Worm (Caenorhabditis elegans): ENCODE data around the gene T26H8.5.
"Not testable (repeated sequence)": the region's sequence is repeated elsewhere in the genome, so short reads cannot be mapped to it uniquely, and the experiment has no call there.

The T26H8.5 gene

DNA sequence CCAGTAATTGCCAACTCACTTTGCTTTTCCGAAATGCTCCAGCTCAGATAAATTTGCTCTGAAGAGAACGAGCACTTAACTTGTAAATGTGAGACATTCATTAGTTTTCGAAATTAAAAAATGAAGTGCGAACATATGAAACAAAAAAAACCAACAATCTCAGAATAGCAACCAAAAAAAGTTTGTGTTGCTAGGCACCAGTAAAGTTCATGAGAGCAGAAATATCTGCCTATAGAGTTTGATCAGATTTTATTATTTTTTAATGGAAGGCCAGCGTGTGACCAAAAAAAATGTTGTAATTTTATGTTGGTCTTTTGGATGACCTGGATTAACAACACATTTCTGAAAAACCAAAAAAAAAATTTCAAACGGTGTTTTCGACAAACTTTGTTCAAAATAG is 41.3 kb downstream of the T26H8.5 start, which contains the start of gene M01B2.12:
Gene M01B2.12 (minus strand): TSS at position 101 of the 400 bp plus-strand sequence.
- no peak for TF ChIP-seq ces-1 (GFP tag; optimal IDR thresholded peaks at IDR 0.05)
- no peak for TF ChIP-seq sem-2 (GFP tag; optimal IDR thresholded peaks at IDR 0.05)
- no peak for TF ChIP-seq tbx-8 (GFP tag; optimal IDR thresholded peaks at IDR 0.05)
- TF ChIP-seq mep-1 (tag; optimal IDR thresholded peaks at IDR 0.05): no peak

DNA sequence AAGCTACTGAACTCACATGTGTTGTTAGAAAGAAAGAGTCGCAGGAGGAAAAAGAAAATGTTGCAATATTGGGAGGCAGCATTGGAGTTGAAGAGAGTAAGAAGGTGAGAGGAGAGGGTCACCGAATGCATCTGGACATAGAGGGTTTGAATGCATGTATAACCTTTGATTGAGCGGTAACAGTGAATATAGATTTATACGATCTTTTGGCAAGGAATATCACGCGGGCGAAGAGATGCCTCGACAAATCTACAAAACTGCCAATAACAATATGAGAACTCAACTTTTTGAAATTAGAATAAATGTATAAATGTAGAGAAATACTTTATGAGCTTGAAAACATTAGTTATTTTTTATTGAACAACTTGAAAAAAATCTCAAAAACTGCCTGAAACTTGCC is 43.1 kb downstream of the T26H8.5 start, which contains the start of gene M01B2.10:
Gene M01B2.10 (minus strand): TSS at position 101 of the 400 bp plus-strand sequence.
- TF ChIP-seq nhr-12 (tag; optimal IDR thresholded peaks at IDR 0.05); lin-32 (GFP tag; optimal IDR thresholded peaks at IDR 0.05); nhr-76 (tag; optimal IDR thresholded peaks at IDR 0.05): not testable (repeated sequence)

DNA sequence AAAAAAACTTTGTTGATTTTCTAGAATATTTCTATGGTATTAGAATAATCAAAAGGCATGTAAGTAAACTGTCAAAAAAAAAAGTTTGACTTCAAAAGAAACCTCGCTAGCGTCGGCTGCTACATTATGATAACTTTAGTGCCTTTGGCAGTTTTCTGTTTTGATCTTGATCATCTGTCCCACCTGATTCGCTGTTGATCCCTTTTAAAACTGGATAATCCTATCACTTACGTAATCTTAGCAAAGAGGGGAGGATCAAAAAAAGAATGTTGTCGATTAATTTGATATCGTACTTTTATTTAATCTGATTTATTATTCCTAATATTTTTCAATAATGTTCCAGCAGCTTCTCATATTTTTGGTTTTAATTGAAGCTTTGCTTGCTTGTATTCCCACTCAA is 45.5 kb downstream of the T26H8.5 start, which contains the start of gene M01B2.8:
Gene M01B2.8 (plus strand): TSS at position 301 of the 400 bp plus-strand sequence.
- no peak for TF ChIP-seq cnd-1 (tag; optimal IDR thresholded peaks at IDR 0.05)
- no peak for TF ChIP-seq elt-3 (tag; optimal IDR thresholded peaks at IDR 0.05)
- TF ChIP-seq lin-13 (tag; optimal IDR thresholded peaks at IDR 0.05): no peak
- no peak for TF ChIP-seq ztf-11 (tag; optimal IDR thresholded peaks at IDR 0.05)
- no peak for TF ChIP-seq nhr-237 (tag; optimal IDR thresholded peaks at IDR 0.05)
- TF ChIP-seq lin-32 (GFP tag; optimal IDR thresholded peaks at IDR 0.05): no peak
- no peak for TF ChIP-seq hlh-1 (tag; optimal IDR thresholded peaks at IDR 0.05)
- no peak for TF ChIP-seq drap-1 (GFP tag; optimal IDR thresholded peaks at IDR 0.05)
- no peak for TF ChIP-seq unc-120 (tag; optimal IDR thresholded peaks at IDR 0.05; ENCODE audit: poor library complexity, severe bottlenecking)
- no peak for TF ChIP-seq ceh-39 (tag; optimal IDR thresholded peaks at IDR 0.05)
- TF ChIP-seq sem-2 (GFP tag; optimal IDR thresholded peaks at IDR 0.05): no peak
- TF ChIP-seq snpc-4 (tag; optimal IDR thresholded peaks at IDR 0.05): no peak
- TF ChIP-seq ceh-43 (GFP tag; optimal IDR thresholded peaks at IDR 0.05): no peak
- no peak for TF ChIP-seq mab-5 (tag; optimal IDR thresholded peaks at IDR 0.05)
- no peak for TF ChIP-seq nhr-76 (tag; optimal IDR thresholded peaks at IDR 0.05)
- no peak for TF ChIP-seq mep-1 (tag; optimal IDR thresholded peaks at IDR 0.05)
- no peak for TF ChIP-seq ham-2 (GFP tag; optimal IDR thresholded peaks at IDR 0.05)
- no peak for TF ChIP-seq zip-8 (tag; optimal IDR thresholded peaks at IDR 0.05)

DNA sequence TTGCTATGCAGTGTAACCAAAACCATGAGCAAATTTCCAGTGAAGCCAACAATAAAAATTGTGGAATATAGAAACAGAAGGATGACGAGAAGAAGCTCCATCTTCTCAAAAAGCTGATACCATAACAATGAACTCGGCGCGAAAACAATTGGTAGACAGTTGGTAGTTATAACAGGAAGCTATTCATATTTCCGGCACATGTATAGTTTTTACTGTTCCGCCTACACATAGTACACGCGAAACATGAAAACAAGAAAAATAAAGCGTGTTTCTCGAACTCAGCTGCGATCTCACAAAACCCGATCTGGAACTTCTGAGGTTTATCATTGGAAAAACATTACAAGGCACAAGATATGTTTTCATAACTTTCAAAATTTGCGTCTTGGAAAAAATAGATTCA is 46.4 kb downstream of the T26H8.5 start, which contains the start of gene srsx-37:
Gene srsx-37 (minus strand): TSS at position 101 of the 400 bp plus-strand sequence.
- TF ChIP-seq hlh-1 (tag; optimal IDR thresholded peaks at IDR 0.05): no peak
- TF ChIP-seq zip-8 (tag; optimal IDR thresholded peaks at IDR 0.05): no peak
- TF ChIP-seq ceh-43 (GFP tag; optimal IDR thresholded peaks at IDR 0.05): no peak
- no peak for TF ChIP-seq flh-1 (GFP tag; optimal IDR thresholded peaks at IDR 0.05)

DNA sequence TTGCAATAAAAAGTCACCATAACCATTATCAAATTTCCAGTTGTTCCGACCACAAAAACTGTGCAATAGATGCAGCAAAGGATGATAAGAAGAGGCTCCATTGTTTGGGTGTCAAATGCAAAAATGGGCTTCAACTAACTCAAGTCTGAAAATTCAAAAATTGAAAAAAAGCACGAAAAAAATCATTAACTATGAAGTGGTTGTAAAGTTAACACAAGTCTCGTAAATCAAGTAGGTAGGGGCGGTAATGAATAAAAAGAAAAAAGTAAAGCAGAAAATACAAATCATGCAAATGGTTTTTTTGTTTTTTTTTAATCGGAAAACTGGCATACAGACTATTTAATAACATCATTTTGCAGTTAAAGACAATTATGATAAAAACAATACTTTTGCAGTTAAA is 48.7 kb downstream of the T26H8.5 start, which contains the start of gene srsx-39:
Gene srsx-39 (minus strand): TSS at position 101 of the 400 bp plus-strand sequence.
- not testable (repeated sequence) for TF ChIP-seq blmp-1, sptf-1, nhr-76 (tag; optimal IDR thresholded peaks at IDR 0.05)
